Worm (Caenorhabditis elegans) whole organism, late embryonic: Measurements from ENCODE around the gene haf-7.

Experiments used
- C08G9.2 ChIP-seq: sonication (generic microtip); optimal IDR thresholded peaks from 2 replicates; lab custom pipeline; 2016; ENCODE audit warnings: mild to moderate bottlenecking, missing genetic modification characterization, moderate library complexity, missing compliant biosample characterization
- ama-1 ChIP-seq: fragments of 150-350 bp; optimal IDR thresholded peaks from 2 replicates; lab custom pipeline; 2014
- unc-42 ChIP-seq: sonication (generic microtip); optimal IDR thresholded peaks from 2 replicates; lab custom pipeline; 2016; ENCODE audit warnings: missing genotype, missing genetic modification characterization, missing compliant biosample characterization

- TF ChIP-seq ama-1 (lab: Kevin White, UChicago), result no peak
- no peak for TF ChIP-seq C08G9.2 (tag; lab: Kevin White, UChicago)
- TF ChIP-seq unc-42, result no peak
These were observed at the start of gene haf-7 for ce11 chrV:14773048-14773447.
